Fruit fly (Drosophila melanogaster): ENCODE results near the gene CG33178.

dm6 chrX:15120116-15120515, 37.5 kb downstream of the CG33178 start:
- TF ChIP-seq Blimp-1 (GFP tag; optimal IDR thresholded peaks at IDR 0.05): no peak
- no peak for TF ChIP-seq Gug (GFP tag; IDR thresholded peaks at IDR 0.05)
- no peak for TF ChIP-seq CG16779 (tag; optimal IDR thresholded peaks at IDR 0.05)
- no peak for TF ChIP-seq achi (GFP tag; optimal IDR thresholded peaks at IDR 0.05)
- TF ChIP-seq CG8319 (GFP tag; optimal IDR thresholded peaks at IDR 0.05): no peak
- TF ChIP-seq Met (GFP tag; optimal IDR thresholded peaks at IDR 0.05): no peak
- TF ChIP-seq CG6792 (GFP tag; optimal IDR thresholded peaks at IDR 0.05): no peak
- peak; percentile 37 for TF ChIP-seq Hr4 (GFP tag; optimal IDR thresholded peaks at IDR 0.05)
- TF ChIP-seq CG6854 (GFP tag; optimal IDR thresholded peaks at IDR 0.05): no peak
- peak; percentile 6 for TF ChIP-seq OdsH (GFP tag; optimal IDR thresholded peaks at IDR 0.05)
- TF ChIP-seq CG32006 (GFP tag; optimal IDR thresholded peaks at IDR 0.05): peak; percentile 51
- TF ChIP-seq Ets21C (GFP tag; optimal IDR thresholded peaks at IDR 0.05): no peak
- peak; percentile 14 for TF ChIP-seq fkh (GFP tag; optimal IDR thresholded peaks at IDR 0.05)
